Worm (Caenorhabditis elegans): Measurements from ENCODE around the gene R09D1.14.

ce11 chrII:9454304-9454703 lies 5.1 kb downstream of the R09D1.14 start, which contains the start of gene chil-19:
- TF ChIP-seq pha-4 (tag; optimal IDR thresholded peaks at IDR 0.05) (no peak), dve-1 (tag; optimal IDR thresholded peaks at IDR 0.05) (no peak), odd-2 (tag; optimal IDR thresholded peaks at IDR 0.05) (no peak), pqm-1 (tag; optimal IDR thresholded peaks at IDR 0.05) (no peak), nhr-232 (tag; optimal IDR thresholded peaks at IDR 0.05) (no peak), Y22D7AL.16 (tag; optimal IDR thresholded peaks at IDR 0.05) (no peak), ztf-16 (tag; optimal IDR thresholded peaks at IDR 0.05) (no peak), unc-86 (tag; optimal IDR thresholded peaks at IDR 0.05) (no peak), fkh-6 (tag; optimal IDR thresholded peaks at IDR 0.05) (no peak), syd-9 (tag; optimal IDR thresholded peaks at IDR 0.05) (no peak), madf-2 (tag; optimal IDR thresholded peaks at IDR 0.05) (no peak), hlh-15 (tag; optimal IDR thresholded peaks at IDR 0.05) (no peak), ref-2 (tag; optimal IDR thresholded peaks at IDR 0.05) (no peak)
